Fruit fly (Drosophila melanogaster): ENCODE measurements around the gene RpS21.

Gene RpS21

DNA sequence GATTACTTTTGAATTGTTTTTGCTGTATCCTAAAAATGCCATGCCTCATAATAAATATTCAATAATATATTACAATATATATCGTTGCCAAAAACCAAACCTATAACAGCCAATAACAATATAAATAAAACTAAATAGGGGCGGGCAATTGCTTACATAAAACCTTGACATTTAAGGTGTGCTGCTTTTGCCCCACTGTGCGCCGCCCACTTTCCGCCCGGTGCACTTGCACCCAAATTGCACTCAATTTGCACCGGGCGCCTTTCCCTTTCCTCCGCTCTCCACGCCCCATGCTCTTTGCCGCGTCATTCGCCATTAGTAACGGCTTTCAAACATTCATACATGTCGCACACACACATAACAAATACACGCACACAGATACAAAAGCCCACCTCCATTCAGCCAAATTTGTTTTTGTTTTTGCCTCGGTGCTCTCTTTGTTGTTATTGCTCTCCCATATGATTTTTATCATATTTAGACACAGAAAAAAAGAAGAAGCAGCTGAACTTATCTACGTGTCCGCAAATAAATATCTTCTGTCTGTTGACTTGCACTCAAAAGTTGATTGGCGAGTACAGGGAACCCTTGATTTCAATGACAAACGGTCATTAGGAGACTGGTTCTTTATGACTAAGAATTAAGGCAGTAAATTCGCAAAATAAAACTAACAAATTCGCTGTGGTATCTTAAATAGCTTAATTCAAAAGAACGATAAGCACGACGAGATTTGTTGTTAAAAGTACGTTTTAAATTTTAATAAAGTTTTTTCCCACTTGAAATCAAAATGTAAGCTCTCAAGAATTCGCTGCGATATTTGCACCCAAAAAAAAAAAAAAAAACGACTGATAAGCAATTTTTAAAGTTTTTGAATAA, 2.2 kb downstream of the RpS21 start (continued):
- peak; percentile 39 for TF ChIP-seq CG17359 (tag; optimal IDR thresholded peaks at IDR 0.05)
- no peak for TF ChIP-seq Opbp (GFP tag; IDR thresholded peaks at IDR 0.05; ENCODE audit: partially characterized antibody)
- TF ChIP-seq Lpt (GFP tag; optimal IDR thresholded peaks at IDR 0.05): no peak
- TF ChIP-seq lilli (GFP tag; optimal IDR thresholded peaks at IDR 0.05): peak; percentile 31
- TF ChIP-seq CG1832 (GFP tag; optimal IDR thresholded peaks at IDR 0.05): no peak
- TF ChIP-seq CG2712 (tag; optimal IDR thresholded peaks at IDR 0.05): peak; percentile 16
- peak; percentile 2 for TF ChIP-seq CG10209 (GFP tag; optimal IDR thresholded peaks at IDR 0.05)
- peak; percentile 16 for TF ChIP-seq Fer3 (tag; optimal IDR thresholded peaks at IDR 0.05)
- no peak for TF ChIP-seq Adf1 (GFP tag; IDR thresholded peaks at IDR 0.05)
- TF ChIP-seq CG3163 (GFP tag; optimal IDR thresholded peaks at IDR 0.05): no peak
- no peak for TF ChIP-seq ro (GFP tag; IDR thresholded peaks at IDR 0.05)
- TF ChIP-seq HLH3B (GFP tag; IDR thresholded peaks at IDR 0.05): no peak
- TF ChIP-seq Hr78 (GFP tag; optimal IDR thresholded peaks at IDR 0.05): peak in 1 of 2 experiments; percentile 28
- TF ChIP-seq rib (GFP tag; IDR thresholded peaks at IDR 0.05): peak; percentile 76; the same call in 1 of the 2 replicates
- TF ChIP-seq Bdp1 (GFP tag; optimal IDR thresholded peaks at IDR 0.05): no peak
- TF ChIP-seq CG12391 (tag; optimal IDR thresholded peaks at IDR 0.05): peak; percentile 0
- TF ChIP-seq tna (GFP tag; IDR thresholded peaks at IDR 0.05; ENCODE audit: partially characterized antibody): no peak
- peak; percentile 43 for TF ChIP-seq CG13894 (tag; optimal IDR thresholded peaks at IDR 0.05)
- TF ChIP-seq CG3065 (GFP tag; optimal IDR thresholded peaks at IDR 0.05): no peak
- TF ChIP-seq sug (tag; optimal IDR thresholded peaks at IDR 0.05): peak; percentile 44
- no peak for TF ChIP-seq knrl (GFP tag; IDR thresholded peaks at IDR 0.05; ENCODE audit: partially characterized antibody)
- TF ChIP-seq onecut (GFP tag; IDR thresholded peaks at IDR 0.05): peak; percentile 2; the same call in 1 of the 2 replicates
- TF ChIP-seq eve (GFP tag; optimal IDR thresholded peaks at IDR 0.05): peak in 1 of 2 experiments; percentile 22
- no peak for TF ChIP-seq CG9609 (GFP tag; optimal IDR thresholded peaks at IDR 0.05)
- TF ChIP-seq bsh (GFP tag; optimal IDR thresholded peaks at IDR 0.05): peak; percentile 5 to 57
- TF ChIP-seq row (GFP tag; IDR thresholded peaks at IDR 0.05): no peak; the same call in 2 of the 3 replicates
- peak; percentile 2 for TF ChIP-seq CG9727 (GFP tag; optimal IDR thresholded peaks at IDR 0.05)
- peak; percentile 29 for TF ChIP-seq gro (GFP tag; optimal IDR thresholded peaks at IDR 0.05)
- TF ChIP-seq CG18011 (GFP tag; optimal IDR thresholded peaks at IDR 0.05): no peak
- no peak for TF ChIP-seq ranshi (GFP tag; IDR thresholded peaks at IDR 0.05)
- TF ChIP-seq grn (GFP tag; optimal IDR thresholded peaks at IDR 0.05): peak; percentile 85
- TF ChIP-seq Dbx (GFP tag; IDR thresholded peaks at IDR 0.05): 0 out of 3 replicates have a peak, but pooled peaks have one; percentile 25
- TF ChIP-seq Xbp1 (GFP tag; optimal IDR thresholded peaks at IDR 0.05): peak; percentile 2
- TF ChIP-seq pho (GFP tag; optimal IDR thresholded peaks at IDR 0.05): peak; percentile 33
- TF ChIP-seq lola (GFP tag; optimal IDR thresholded peaks at IDR 0.05): no peak
- peak; percentile 7 for TF ChIP-seq tin (GFP tag; optimal IDR thresholded peaks at IDR 0.05)
- TF ChIP-seq Six4 (GFP tag; optimal IDR thresholded peaks at IDR 0.05): no peak
- peak; percentile 20 for TF ChIP-seq ash1 (GFP tag; optimal IDR thresholded peaks at IDR 0.05)
- no peak for TF ChIP-seq sens-2 (GFP tag; IDR thresholded peaks at IDR 0.05)
- TF ChIP-seq danr (GFP tag; IDR thresholded peaks at IDR 0.05): no peak
- no peak for TF ChIP-seq Spps (tag; optimal IDR thresholded peaks at IDR 0.05)
- TF ChIP-seq Dek (tag; optimal IDR thresholded peaks at IDR 0.05): peak; percentile 11
- TF ChIP-seq CG17328 (GFP tag; IDR thresholded peaks at IDR 0.05): no peak
- TF ChIP-seq sens (GFP tag): peak; percentile 70
- no peak for TF ChIP-seq CG9215 (GFP tag; IDR thresholded peaks at IDR 0.05)
- no peak for TF ChIP-seq vnd (GFP tag; IDR thresholded peaks at IDR 0.05; ENCODE audit: partially characterized antibody)
- no peak for TF ChIP-seq Hr39 (optimal IDR thresholded peaks at IDR 0.05)
- no peak for TF ChIP-seq CG7357 (GFP tag; IDR thresholded peaks at IDR 0.05)
- TF ChIP-seq CG6254 (GFP tag; optimal IDR thresholded peaks at IDR 0.05): peak; percentile 11

All from whole organism, embryonic.